Worm (Caenorhabditis elegans): ENCODE results near the gene F13E9.16.

F13E9.16 gene

DNA sequence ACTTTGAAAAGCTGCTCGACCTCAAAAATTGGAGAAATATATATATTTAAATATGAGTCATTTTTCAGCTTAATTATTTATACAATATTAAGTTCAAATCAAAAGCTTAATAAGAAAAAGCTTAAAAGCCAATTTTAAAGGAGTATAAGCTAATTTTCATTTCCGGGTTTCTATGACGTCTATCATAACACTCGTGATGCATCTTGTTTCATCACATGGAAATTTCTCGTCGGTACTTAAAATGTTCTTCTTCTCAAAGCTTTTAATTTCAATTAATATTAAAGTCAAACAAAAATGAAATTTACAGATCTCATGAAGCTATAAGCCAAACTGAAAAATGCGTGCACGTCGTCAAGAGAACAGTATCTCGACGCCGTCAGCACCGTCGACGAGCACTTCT lies 32.6 kb upstream of the F13E9.16 start, which contains the start of gene rbr-2:
TSS of gene rbr-2 (plus strand) at position 301 of the 400 bp plus-strand sequence.
- TF ChIP-seq pha-2 (tag; optimal IDR thresholded peaks at IDR 0.05) (no peak), ama-1 (optimal IDR thresholded peaks at IDR 0.05) (no peak), gmeb-2 (tag; optimal IDR thresholded peaks at IDR 0.05) (no peak), elt-4 (tag; optimal IDR thresholded peaks at IDR 0.05) (no peak), ztf-16 (tag; optimal IDR thresholded peaks at IDR 0.05) (no peak), hlh-6 (tag; optimal IDR thresholded peaks at IDR 0.05) (no peak), tbx-2 (tag; optimal IDR thresholded peaks at IDR 0.05) (no peak), hlh-30 (tag; optimal IDR thresholded peaks at IDR 0.05; ENCODE audit: insufficient read depth) (no peak), eyg-1 (tag; optimal IDR thresholded peaks at IDR 0.05) (no peak), ceh-34 (tag; optimal IDR thresholded peaks at IDR 0.05) (no peak), unc-42 (tag; optimal IDR thresholded peaks at IDR 0.05) (no peak), pha-4 (tag; optimal IDR thresholded peaks at IDR 0.05) (no peak), hlh-13 (GFP tag; optimal IDR thresholded peaks at IDR 0.05) (no peak), rnt-1 (tag; optimal IDR thresholded peaks at IDR 0.05) (no peak), lin-11 (tag; optimal IDR thresholded peaks at IDR 0.05) (no peak), ceh-45 (GFP tag; IDR thresholded peaks at IDR 0.05) (no peak), fkh-10 (GFP tag; optimal IDR thresholded peaks at IDR 0.05) (no peak), pax-1 (tag; optimal IDR thresholded peaks at IDR 0.05) (no peak), pat-9 (tag; optimal IDR thresholded peaks at IDR 0.05) (no peak)

ce11 chrIV:10918877-10919560 lies 31.8 kb upstream of the F13E9.16 start:
- TF ChIP-seq hlh-30 (tag; optimal IDR thresholded peaks at IDR 0.05; ENCODE audit: insufficient read depth): peak; percentile 80
- no peak for TF ChIP-seq nhr-232 (tag; optimal IDR thresholded peaks at IDR 0.05)
- no peak for TF ChIP-seq pat-9 (tag; optimal IDR thresholded peaks at IDR 0.05)
- TF ChIP-seq Y22D7AL.16 (tag; optimal IDR thresholded peaks at IDR 0.05): no peak
- no peak for TF ChIP-seq ttx-3 (tag; optimal IDR thresholded peaks at IDR 0.05)
- TF ChIP-seq ceh-48 (tag; optimal IDR thresholded peaks at IDR 0.05): no peak
- TF ChIP-seq pha-2 (tag; optimal IDR thresholded peaks at IDR 0.05): no peak
- no peak for TF ChIP-seq lin-11 (tag; optimal IDR thresholded peaks at IDR 0.05)
- TF ChIP-seq rnt-1 (tag; optimal IDR thresholded peaks at IDR 0.05): peak; percentile 2
- TF ChIP-seq unc-86 (tag; optimal IDR thresholded peaks at IDR 0.05): no peak
- TF ChIP-seq madf-2 (tag; optimal IDR thresholded peaks at IDR 0.05): no peak
- peak; percentile 69 for TF ChIP-seq nfya-1 (tag; optimal IDR thresholded peaks at IDR 0.05)
- TF ChIP-seq unc-42 (tag; optimal IDR thresholded peaks at IDR 0.05): peak; percentile 51
- no peak for TF ChIP-seq ceh-6 (GFP tag; optimal IDR thresholded peaks at IDR 0.05)
- TF ChIP-seq ets-4 (tag; optimal IDR thresholded peaks at IDR 0.05): no peak
- no peak for TF ChIP-seq pag-3 (tag; optimal IDR thresholded peaks at IDR 0.05; ENCODE audit: borderline replicate concordance)
- TF ChIP-seq ceh-18 (tag; optimal IDR thresholded peaks at IDR 0.05): peak; percentile 77
- TF ChIP-seq fkh-10 (GFP tag; optimal IDR thresholded peaks at IDR 0.05): no peak
- TF ChIP-seq C38D4.7 (GFP tag; optimal IDR thresholded peaks at IDR 0.05): no peak
- TF ChIP-seq eyg-1 (tag; optimal IDR thresholded peaks at IDR 0.05): no peak
- no peak for TF ChIP-seq sdc-2 (tag; optimal IDR thresholded peaks at IDR 0.05)
- no peak for TF ChIP-seq K02D7.2 (tag; optimal IDR thresholded peaks at IDR 0.05)
- peak; percentile 49 for TF ChIP-seq tbx-2 (tag; optimal IDR thresholded peaks at IDR 0.05)
- no peak for TF ChIP-seq syd-9 (tag; optimal IDR thresholded peaks at IDR 0.05)
- TF ChIP-seq hlh-8 (tag; optimal IDR thresholded peaks at IDR 0.05): no peak
- TF ChIP-seq pax-1 (tag; optimal IDR thresholded peaks at IDR 0.05): peak; percentile 29
- no peak for TF ChIP-seq elt-2 (tag; optimal IDR thresholded peaks at IDR 0.05)
- TF ChIP-seq unc-55 (GFP tag; optimal IDR thresholded peaks at IDR 0.05): peak; percentile 72
- TF ChIP-seq nhr-11 (tag; optimal IDR thresholded peaks at IDR 0.05): no peak
- TF ChIP-seq unc-3 (GFP tag; conservative IDR thresholded peaks at IDR 0.05): no peak
- TF ChIP-seq unc-3 (tag; optimal IDR thresholded peaks at IDR 0.05): no peak
- no peak for TF ChIP-seq dmd-4 (tag; optimal IDR thresholded peaks at IDR 0.05; ENCODE audit: borderline replicate concordance)
- TF ChIP-seq mec-3 (tag; optimal IDR thresholded peaks at IDR 0.05; ENCODE audit: borderline replicate concordance): no peak
- TF ChIP-seq tbx-7 (tag; optimal IDR thresholded peaks at IDR 0.05): no peak
- TF ChIP-seq ceh-31 (tag; optimal IDR thresholded peaks at IDR 0.05): peak; percentile 80
- TF ChIP-seq ama-1 (optimal IDR thresholded peaks at IDR 0.05): no peak
- TF ChIP-seq ztf-16 (tag; optimal IDR thresholded peaks at IDR 0.05): no peak
- TF ChIP-seq ref-2 (tag; optimal IDR thresholded peaks at IDR 0.05): peak; percentile 56
- TF ChIP-seq hlh-15 (tag; optimal IDR thresholded peaks at IDR 0.05): no peak
- TF ChIP-seq dve-1 (tag; optimal IDR thresholded peaks at IDR 0.05): no peak
- TF ChIP-seq F13H6.1 (tag; optimal IDR thresholded peaks at IDR 0.05): peak; percentile 6
- TF ChIP-seq ahr-1 (tag; optimal IDR thresholded peaks at IDR 0.05): no peak

All from whole organism, late embryonic.